Worm (Caenorhabditis elegans) whole organism, young adult: Measurements from ENCODE around the gene F08H9.2.
"Not testable (repeated sequence)": the region's sequence is repeated elsewhere in the genome, so short reads cannot be mapped to it uniquely, and the experiment has no call there.

Source experiments
- F55B11.4 ChIP-seq: sonication (generic microtip); optimal IDR thresholded peaks from 2 replicates; lab custom pipeline; 2016; ENCODE audit warnings: missing compliant biosample characterization, missing genetic modification characterization, borderline replicate concordance; ENCODE audit not compliant: insufficient read depth
- K11D2.4 ChIP-seq: fragments of 200-800 bp; sonication (Bioruptor generic); IDR thresholded peaks from 2 replicates; pipeline ENCODE4 v1.3.6; 2022; ENCODE audit warnings: missing genetic modification reagents, missing genetic modification characterization, missing compliant biosample characterization
- T07F8.4 ChIP-seq: sonication (generic microtip); optimal IDR thresholded peaks from 2 replicates; lab custom pipeline; 2016; ENCODE audit warnings: mild to moderate bottlenecking, missing genetic modification characterization, moderate library complexity, missing compliant biosample characterization
- T26A5.8 ChIP-seq: sonication (generic microtip); optimal IDR thresholded peaks from 2 replicates; lab custom pipeline; 2016; ENCODE audit warnings: missing genetic modification characterization, missing compliant biosample characterization
- Y67H2A.10 ChIP-seq: fragments of 200-800 bp; sonication (Bioruptor generic); conservative IDR thresholded peaks from 2 replicates; pipeline ENCODE4 v1.3.6; 2022; ENCODE audit warnings: missing genetic modification reagents, missing genetic modification characterization, missing compliant biosample characterization
- Y79H2A.3 ChIP-seq: fragments of 200-800 bp; sonication (Bioruptor generic); conservative IDR thresholded peaks from 2 replicates; pipeline ENCODE4 v1.3.6; 2022; ENCODE audit warnings: missing genetic modification reagents, missing genetic modification characterization, missing compliant biosample characterization
- atf-7 ChIP-seq: sonication (generic microtip); optimal IDR thresholded peaks from 2 replicates; lab custom pipeline; 2017; ENCODE audit warnings: mild to moderate bottlenecking, missing genetic modification characterization, missing compliant biosample characterization
- him-1 ChIP-seq: sonication (generic microtip); optimal IDR thresholded peaks from 2 replicates; lab custom pipeline; 2016; ENCODE audit warnings: missing genotype, missing genetic modification reagents, missing genetic modification characterization, missing compliant biosample characterization
- nhr-120 ChIP-seq: fragments of 200-800 bp; sonication (Bioruptor generic); IDR thresholded peaks from 2 replicates; pipeline ENCODE4 v1.3.6; 2022; ENCODE audit warnings: missing genetic modification characterization, missing compliant biosample characterization
- nhr-179 ChIP-seq: sonication (generic microtip); optimal IDR thresholded peaks from 2 replicates; lab custom pipeline; 2016; ENCODE audit warnings: mild to moderate bottlenecking, missing genetic modification characterization, missing compliant biosample characterization
- snpc-4 ChIP-seq, 5 experiments: fragments of 150-350 bp in 1 of 5; sonication (generic microtip) in 4 of 5; optimal IDR thresholded peaks; 2 replicates each; lab custom pipeline; 2014 to 2018; ENCODE audit warnings: missing genetic modification characterization in 5 of 5, missing biosample characterization in 3 of 5, antibody characterized with exemption in 2 of 5, mild to moderate bottlenecking in 2 of 5, missing compliant biosample characterization in 2 of 5, missing genotype in 2 of 5, moderate library complexity in 2 of 5, missing genetic modification reagents in 1 of 5
- unc-62 ChIP-seq: fragments of 150-350 bp; optimal IDR thresholded peaks from 2 replicates; lab custom pipeline; 2014; ENCODE audit warnings: missing biosample characterization, missing genetic modification reagents, missing genetic modification characterization
- ztf-3 ChIP-seq: fragments of 200-800 bp; sonication (Bioruptor generic); optimal IDR thresholded peaks from 2 replicates; lab custom pipeline; 2018; ENCODE audit warnings: mild to moderate bottlenecking, missing genetic modification characterization, missing compliant biosample characterization

ce11 chrV:14463087-14463486, 2.6 kb downstream of the F08H9.2 start, which contains the start of gene F08H9.3:
- TF ChIP-seq ztf-3 (GFP tag; lab: Kevin White, UChicago); K11D2.4 (GFP tag; lab: Robert Waterston, UW); nhr-179 (tag; lab: Kevin White, UChicago); unc-62 (GFP tag; lab: Kevin White, UChicago); F55B11.4 (tag; lab: Kevin White, UChicago); T26A5.8 (tag; lab: Kevin White, UChicago); atf-7 (tag; lab: Kevin White, UChicago); T07F8.4; Y67H2A.10; nhr-120 (GFP tag; lab: Robert Waterston, UW): not testable (repeated sequence)
- TF ChIP-seq Y79H2A.3 (peak; percentile 82), him-1 (tag; lab: Kevin White, UChicago) (peak; percentile 90), snpc-4 (GFP tag; optimal IDR thresholded peaks at IDR 0.05; lab: Kevin White, UChicago) (peak; percentile 85), snpc-4 (tag; optimal IDR thresholded peaks at IDR 0.05; lab: Kevin White, UChicago) (peak; percentile 90 to 98 (median 94))
